Fruit fly (Drosophila melanogaster): ENCODE data around the gene eater.

DNA sequence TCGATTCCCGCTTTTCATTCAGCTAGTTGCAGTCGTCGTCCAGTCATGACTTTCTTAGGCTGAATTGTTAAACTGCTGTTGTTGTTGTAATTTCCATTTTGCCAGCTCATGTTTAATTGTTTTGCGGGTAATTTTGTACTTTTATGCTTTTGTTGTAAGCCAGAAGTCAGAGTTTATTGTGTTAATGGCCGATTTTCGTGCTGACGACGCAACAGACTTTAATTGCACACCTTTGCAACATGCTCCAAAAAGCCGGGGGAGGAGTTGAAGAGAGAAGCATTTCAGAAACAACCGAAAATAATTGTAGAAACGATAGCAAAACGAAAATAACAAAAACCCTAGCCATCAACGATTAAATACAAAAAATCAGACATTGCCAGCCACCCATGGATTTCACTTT lies 39.2 kb upstream of the eater start:
- no peak for TF ChIP-seq insv (optimal IDR thresholded peaks at IDR 0.05)
- TF ChIP-seq psq (optimal IDR thresholded peaks at IDR 0.05), result no peak
- TF ChIP-seq Sin3A (optimal IDR thresholded peaks at IDR 0.05), result no peak
- no peak for TF ChIP-seq h (optimal IDR thresholded peaks at IDR 0.05)
